Worm (Caenorhabditis elegans) whole organism, midembryonic: Measurements from ENCODE around the gene C34C6.3.

Source experiments
- cog-1 ChIP-seq: sonication (generic microtip); optimal IDR thresholded peaks from 2 replicates; lab custom pipeline; 2016; ENCODE audit warnings: missing genetic modification characterization, missing compliant biosample characterization
- ref-1 ChIP-seq: fragments of 200-800 bp; sonication (Bioruptor generic); conservative IDR thresholded peaks from 2 replicates; pipeline ENCODE4 v1.3.6; 2022; ENCODE audit warnings: missing genetic modification reagents, missing genetic modification characterization, missing compliant biosample characterization

DNA sequence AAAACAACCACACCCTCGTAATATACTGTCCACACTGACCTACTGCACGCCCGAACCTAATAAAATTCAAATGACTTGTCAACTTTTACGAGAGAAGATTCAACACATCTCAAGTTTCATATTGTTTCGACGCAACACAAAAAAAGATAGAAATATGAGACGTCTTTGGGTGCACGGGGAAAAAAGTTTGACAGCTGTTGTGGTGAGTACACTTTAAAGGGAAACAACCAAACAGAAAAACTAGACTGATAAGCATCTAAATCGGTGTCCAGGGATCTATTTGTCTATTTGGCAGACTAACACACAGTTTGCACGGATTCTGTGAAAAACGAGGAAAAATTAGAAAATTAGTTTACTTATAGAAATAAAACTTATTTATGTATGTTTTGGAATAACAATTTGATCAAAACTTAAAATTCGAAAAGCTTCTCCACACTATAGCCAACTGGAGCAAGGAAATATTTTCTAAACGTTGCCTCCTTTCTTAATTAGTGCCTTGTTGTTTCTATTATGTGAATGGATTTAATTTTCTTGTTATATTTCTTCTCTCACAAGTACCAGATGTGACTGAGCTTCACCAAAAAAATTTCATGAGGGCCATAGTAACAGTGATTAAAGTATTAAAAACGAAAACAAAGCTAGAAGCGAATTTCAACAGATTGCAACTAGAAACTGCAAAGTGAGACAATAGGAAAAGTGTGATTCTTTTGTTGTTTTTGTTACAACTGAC, 47.9 kb upstream of the C34C6.3 start:
- TF ChIP-seq cog-1 (no peak), ref-1 (GFP tag; lab: Robert Waterston, UW) (no peak)
